Worm (Caenorhabditis elegans) whole organism, L2 larva: ENCODE data around the gene srx-42.

Source experiments
- ama-1 ChIP-seq: fragments of 150-350 bp; optimal IDR thresholded peaks from 2 replicates; lab custom pipeline; 2018; ENCODE audit warnings: inconsistent platforms
- lin-13 ChIP-seq: fragments of 150-350 bp; optimal IDR thresholded peaks from 2 replicates; lab custom pipeline; 2014; ENCODE audit warnings: missing biosample characterization, missing genetic modification reagents, missing genetic modification characterization
- lsy-2 ChIP-seq, 2 experiments: fragments of 150-350 bp in 1 of 2; sonication (generic microtip) in 1 of 2; optimal IDR thresholded peaks; 2 replicates each; lab custom pipeline; 2014 to 2017; ENCODE audit warnings: missing biosample characterization in 2 of 2, missing genetic modification characterization in 2 of 2
- mdl-1 ChIP-seq, 2 experiments: fragments of 150-350 bp in 1 of 2; sonication (generic microtip) in 1 of 2; optimal IDR thresholded peaks; 2 replicates each; lab custom pipeline; 2017; ENCODE audit warnings: missing biosample characterization in 2 of 2, missing genetic modification characterization in 2 of 2
- nhr-10 ChIP-seq: sonication (generic microtip); optimal IDR thresholded peaks from 2 replicates; lab custom pipeline; 2017; ENCODE audit warnings: missing biosample characterization, missing genetic modification characterization
- skn-1 ChIP-seq: sonication (generic microtip); optimal IDR thresholded peaks from 2 replicates; lab custom pipeline; 2017; ENCODE audit warnings: missing biosample characterization, missing genetic modification characterization
- snpc-4 ChIP-seq: fragments of 150-350 bp; optimal IDR thresholded peaks from 2 replicates; lab custom pipeline; 2014; ENCODE audit warnings: missing biosample characterization, missing genetic modification characterization
- unc-62 ChIP-seq: fragments of 150-350 bp; optimal IDR thresholded peaks from 2 replicates; lab custom pipeline; 2014; ENCODE audit warnings: missing biosample characterization, missing genetic modification reagents, missing genetic modification characterization

DNA sequence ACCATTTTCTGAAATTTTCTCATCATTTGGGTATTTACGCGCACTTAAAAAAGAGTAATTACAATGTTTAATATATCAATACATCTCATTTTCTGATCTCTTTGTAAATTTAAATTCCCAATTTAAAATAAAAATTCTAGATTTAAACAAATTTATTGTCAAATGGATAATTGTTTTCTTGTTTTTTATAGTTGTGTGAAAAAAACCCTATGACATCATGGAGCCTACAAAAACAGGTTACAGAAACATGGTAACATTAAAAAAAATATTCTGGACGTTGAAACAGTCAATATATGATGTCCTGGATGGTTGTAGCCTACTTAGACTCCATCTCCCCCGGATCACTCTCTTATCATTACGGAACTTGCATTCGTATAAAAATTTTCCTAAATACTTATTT is 31.3 kb upstream of the srx-42 start, which contains the start of gene spp-12:
- no peak for TF ChIP-seq unc-62 (GFP tag; lab: Kevin White, UChicago)
- TF ChIP-seq lin-13 = no peak
- no peak for TF ChIP-seq snpc-4 (tag; lab: Kevin White, UChicago)
- TF ChIP-seq nhr-10 (tag; lab: Kevin White, UChicago) = no peak
- no peak for TF ChIP-seq ama-1
- no peak for TF ChIP-seq skn-1 (tag; lab: Kevin White, UChicago)
- no peak for TF ChIP-seq lsy-2 (tag; optimal IDR thresholded peaks at IDR 0.05; lab: Kevin White, UChicago)
- no peak for TF ChIP-seq mdl-1 (tag; optimal IDR thresholded peaks at IDR 0.05; lab: Kevin White, UChicago)
